Fruit fly (Drosophila melanogaster) whole organism, embryonic: ENCODE measurements around the gene CG15196.

Experiments used
- Abd-B ChIP-seq: fragments of 200-800 bp; sonication (Bioruptor generic); optimal IDR thresholded peaks from 2 replicates; lab custom pipeline; 2018; ENCODE audit warnings: missing biosample characterization, mild to moderate bottlenecking, missing genetic modification characterization, moderate library complexity
- Aef1 ChIP-seq: fragments of 200-800 bp; sonication (Bioruptor generic); IDR thresholded peaks from 3 replicates; pipeline ENCODE4 v1.3.6; 2022; ENCODE audit warnings: missing biosample characterization, missing genetic modification characterization
- Antp ChIP-seq: fragments of 200-800 bp; sonication (Bioruptor generic); optimal IDR thresholded peaks from 3 replicates; lab custom pipeline; 2016; ENCODE audit warnings: missing biosample characterization, missing genetic modification characterization
- Blimp-1 ChIP-seq: fragments of 200-800 bp; sonication (Bioruptor generic); optimal IDR thresholded peaks from 3 replicates; lab custom pipeline; 2018; ENCODE audit warnings: missing biosample characterization, missing genetic modification characterization, mild to moderate bottlenecking, moderate library complexity, missing genetic modification reagents
- CG10209 ChIP-seq: fragments of 200-800 bp; sonication (Bioruptor generic); optimal IDR thresholded peaks from 3 replicates; lab custom pipeline; 2017; ENCODE audit warnings: missing biosample characterization, mild to moderate bottlenecking, missing genetic modification characterization, missing genetic modification reagents
- CG10321 ChIP-seq: fragments of 200-800 bp; sonication (Bioruptor generic); IDR thresholded peaks from 2 replicates; pipeline ENCODE4 v1.3.6; 2022; ENCODE audit warnings: missing biosample characterization, missing genetic modification characterization
- CG11247 ChIP-seq: fragments of 200-800 bp; sonication (Bioruptor generic); IDR thresholded peaks from 2 replicates; pipeline ENCODE4 v1.3.6; 2022; ENCODE audit warnings: missing biosample characterization, missing genetic modification characterization
- CG11696 ChIP-seq: fragments of 200-800 bp; sonication (Bioruptor generic); IDR thresholded peaks from 2 replicates; pipeline ENCODE4 v1.3.6; 2022; ENCODE audit warnings: missing biosample characterization, missing genetic modification characterization
- CG12219 ChIP-seq: fragments of 200-800 bp; sonication (Bioruptor generic); optimal IDR thresholded peaks from 3 replicates; lab custom pipeline; 2018; ENCODE audit warnings: missing biosample characterization, mild to moderate bottlenecking, missing genetic modification characterization
- CG12744 ChIP-seq: fragments of 200-800 bp; sonication (Bioruptor generic); optimal IDR thresholded peaks from 2 replicates; lab custom pipeline; 2016; ENCODE audit warnings: missing biosample characterization, missing genetic modification characterization
- CG13424 ChIP-seq: fragments of 200-800 bp; sonication (Bioruptor generic); optimal IDR thresholded peaks from 2 replicates; lab custom pipeline; 2019; ENCODE audit warnings: missing biosample characterization, mild to moderate bottlenecking, missing genetic modification characterization, moderate library complexity
- CG15269 ChIP-seq: fragments of 200-800 bp; sonication (Bioruptor generic); optimal IDR thresholded peaks from 2 replicates; lab custom pipeline; 2018; ENCODE audit warnings: missing biosample characterization, mild to moderate bottlenecking, missing genetic modification characterization, moderate library complexity
- CG15479 ChIP-seq: fragments of 200-800 bp; sonication (Bioruptor generic); optimal IDR thresholded peaks from 3 replicates; lab custom pipeline; 2019; ENCODE audit warnings: missing biosample characterization, mild to moderate bottlenecking, missing genetic modification characterization, moderate library complexity
- CG15514 ChIP-seq: fragments of 200-800 bp; sonication (Bioruptor generic); optimal IDR thresholded peaks from 3 replicates; lab custom pipeline; 2017; ENCODE audit warnings: missing biosample characterization, missing genetic modification characterization, mild to moderate bottlenecking, moderate library complexity, missing genetic modification reagents
- CG17186 ChIP-seq: fragments of 200-800 bp; sonication (Bioruptor generic); optimal IDR thresholded peaks from 3 replicates; lab custom pipeline; 2017; ENCODE audit warnings: missing biosample characterization, missing genetic modification reagents, missing genetic modification characterization
- CG18764 ChIP-seq: fragments of 200-800 bp; sonication (Bioruptor generic); optimal IDR thresholded peaks from 3 replicates; lab custom pipeline; 2016; ENCODE audit warnings: missing biosample characterization, missing genetic modification characterization
- CG31365 ChIP-seq: fragments of 200-800 bp; sonication (Bioruptor generic); optimal IDR thresholded peaks from 2 replicates; lab custom pipeline; 2018; ENCODE audit warnings: missing biosample characterization, mild to moderate bottlenecking, missing genetic modification characterization
- CG3995 ChIP-seq: fragments of 200-800 bp; sonication (Bioruptor generic); optimal IDR thresholded peaks from 3 replicates; lab custom pipeline; 2016; ENCODE audit warnings: missing biosample characterization, missing genetic modification characterization
- CG43689 ChIP-seq: fragments of 200-800 bp; sonication (Bioruptor generic); IDR thresholded peaks from 2 replicates; pipeline ENCODE4 v1.3.6; 2022; ENCODE audit warnings: missing biosample characterization, missing genetic modification characterization
- CG6683 ChIP-seq: fragments of 200-800 bp; sonication (Bioruptor generic); optimal IDR thresholded peaks from 2 replicates; lab custom pipeline; 2017; ENCODE audit warnings: missing biosample characterization, mild to moderate bottlenecking, missing genetic modification characterization, missing genetic modification reagents
- CG6689 ChIP-seq: fragments of 200-800 bp; sonication (Bioruptor generic); IDR thresholded peaks from 2 replicates; pipeline ENCODE4 v1.3.6; 2022; ENCODE audit warnings: missing biosample characterization, missing genetic modification characterization
- CG6765 ChIP-seq: fragments of 200-800 bp; sonication (Bioruptor generic); optimal IDR thresholded peaks from 3 replicates; lab custom pipeline; 2017; ENCODE audit warnings: missing biosample characterization, mild to moderate bottlenecking, missing genetic modification characterization
- CG8089 ChIP-seq: fragments of 200-800 bp; sonication (Bioruptor generic); optimal IDR thresholded peaks from 3 replicates; lab custom pipeline; 2016; ENCODE audit warnings: missing biosample characterization, missing genetic modification characterization
- Dll ChIP-seq: fragments of 200-800 bp; sonication (Bioruptor generic); IDR thresholded peaks from 4 replicates; pipeline ENCODE4 v1.3.6; 2022; ENCODE audit warnings: missing biosample characterization, missing genetic modification characterization; ENCODE audit not compliant: partially characterized antibody
- Dp ChIP-seq: fragments of 200-800 bp; sonication (Bioruptor generic); optimal IDR thresholded peaks from 2 replicates; lab custom pipeline; 2018; ENCODE audit warnings: missing biosample characterization, mild to moderate bottlenecking, missing genetic modification characterization, moderate library complexity
- Fer1 ChIP-seq: fragments of 200-800 bp; sonication (Bioruptor generic); optimal IDR thresholded peaks from 2 replicates; lab custom pipeline; 2017; ENCODE audit warnings: missing biosample characterization, mild to moderate bottlenecking, missing genetic modification characterization
- Gug ChIP-seq: fragments of 200-800 bp; sonication (Bioruptor generic); IDR thresholded peaks from 4 replicates; pipeline ENCODE4 v1.3.6; 2022; ENCODE audit warnings: missing biosample characterization, missing genetic modification characterization
- Hr3 ChIP-seq: fragments of 200-800 bp; sonication (Bioruptor generic); optimal IDR thresholded peaks from 3 replicates; lab custom pipeline; 2016; ENCODE audit warnings: missing biosample characterization, missing genetic modification characterization
- Jarid2 ChIP-seq: fragments of 200-800 bp; sonication (Bioruptor generic); optimal IDR thresholded peaks from 3 replicates; lab custom pipeline; 2017; ENCODE audit warnings: mild to moderate bottlenecking, missing biosample characterization, missing genetic modification reagents, missing genetic modification characterization
- Lpt ChIP-seq: fragments of >200 bp; optimal IDR thresholded peaks from 2 replicates; lab custom pipeline; 2018; ENCODE audit warnings: missing biosample characterization, missing genetic modification characterization
- Mad ChIP-seq: fragments of 200-800 bp; sonication (Bioruptor generic); optimal IDR thresholded peaks from 2 replicates; lab custom pipeline; 2016; ENCODE audit warnings: missing biosample characterization, missing genetic modification characterization
- Med ChIP-seq: fragments of 200-800 bp; sonication (Bioruptor generic); peaks from one replicate; lab custom pipeline; 2016; ENCODE audit warnings: missing biosample characterization, missing genetic modification characterization, mild to moderate bottlenecking, inconsistent platforms, moderate library complexity
- Mes4 ChIP-seq: fragments of 200-800 bp; sonication (Bioruptor generic); optimal IDR thresholded peaks from 2 replicates; lab custom pipeline; 2016; ENCODE audit warnings: missing biosample characterization, missing genetic modification characterization
- NfI ChIP-seq: fragments of 200-800 bp; sonication (Bioruptor generic); optimal IDR thresholded peaks from 3 replicates; lab custom pipeline; 2018; ENCODE audit warnings: missing biosample characterization, mild to moderate bottlenecking, missing genetic modification characterization, moderate library complexity
- TFAM ChIP-seq: fragments of 200-800 bp; sonication (Bioruptor generic); optimal IDR thresholded peaks from 2 replicates; lab custom pipeline; 2017; ENCODE audit warnings: missing biosample characterization, missing genetic modification characterization, inconsistent platforms
- Xrp1 ChIP-seq: fragments of 200-800 bp; sonication (Bioruptor generic); IDR thresholded peaks from 2 replicates; pipeline ENCODE4 v1.3.6; 2022; ENCODE audit warnings: missing biosample characterization, missing genetic modification characterization
- al ChIP-seq: fragments of 200-800 bp; sonication (Bioruptor generic); IDR thresholded peaks from 2 replicates; pipeline ENCODE4 v1.3.6; 2022; ENCODE audit warnings: missing biosample characterization, missing genetic modification characterization
- btn ChIP-seq: fragments of 200-800 bp; sonication (Bioruptor generic); optimal IDR thresholded peaks from 2 replicates; lab custom pipeline; 2016; ENCODE audit warnings: missing biosample characterization, missing genetic modification characterization
- cas ChIP-seq: fragments of 200-800 bp; sonication (Bioruptor generic); IDR thresholded peaks from 2 replicates; pipeline ENCODE4 v1.3.6; 2022; ENCODE audit warnings: missing biosample characterization, missing genetic modification characterization
- chm ChIP-seq: fragments of 200-800 bp; sonication (Bioruptor generic); IDR thresholded peaks from 2 replicates; pipeline ENCODE4 v1.3.6; 2022; ENCODE audit warnings: missing biosample characterization, missing genetic modification characterization
- dysf ChIP-seq: fragments of 200-800 bp; sonication (Bioruptor generic); IDR thresholded peaks from 3 replicates; pipeline ENCODE4 v1.3.6; 2022; ENCODE audit warnings: missing biosample characterization, missing genetic modification characterization
- exex ChIP-seq: fragments of 200-800 bp; sonication (Bioruptor generic); optimal IDR thresholded peaks from 4 replicates; lab custom pipeline; 2018; ENCODE audit warnings: missing biosample characterization, mild to moderate bottlenecking, missing genetic modification characterization, moderate library complexity
- gce ChIP-seq: fragments of 200-800 bp; sonication (Bioruptor generic); IDR thresholded peaks from 3 replicates; pipeline ENCODE4 v1.3.6; 2022; ENCODE audit warnings: missing biosample characterization, missing genetic modification characterization
- lilli ChIP-seq: fragments of 200-800 bp; sonication (Bioruptor generic); optimal IDR thresholded peaks from 3 replicates; lab custom pipeline; 2016; ENCODE audit warnings: missing biosample characterization, missing genetic modification characterization
- peb ChIP-seq: fragments of 200-800 bp; sonication (Bioruptor generic); IDR thresholded peaks from 2 replicates; pipeline ENCODE4 v1.3.6; 2022; ENCODE audit warnings: missing biosample characterization, missing genetic modification characterization
- row ChIP-seq: fragments of 200-800 bp; sonication (Bioruptor generic); IDR thresholded peaks from 3 replicates; pipeline ENCODE4 v1.3.6; 2022; ENCODE audit warnings: missing biosample characterization, missing genetic modification characterization
- run ChIP-seq: fragments of 200-800 bp; sonication (Bioruptor generic); optimal IDR thresholded peaks from 3 replicates; lab custom pipeline; 2018; ENCODE audit warnings: missing biosample characterization, mild to moderate bottlenecking, missing genetic modification characterization
- so ChIP-seq: fragments of 200-800 bp; sonication (Bioruptor generic); IDR thresholded peaks from 3 replicates; pipeline ENCODE4 v1.3.6; 2022; ENCODE audit warnings: missing biosample characterization, missing genetic modification characterization
- sug ChIP-seq: fragments of 200-800 bp; optimal IDR thresholded peaks from 2 replicates; lab custom pipeline; 2019; ENCODE audit warnings: missing biosample characterization, mild to moderate bottlenecking, missing genetic modification characterization, moderate library complexity
- tna ChIP-seq: fragments of 200-800 bp; sonication (Bioruptor generic); IDR thresholded peaks from 2 replicates; pipeline ENCODE4 v1.3.6; 2022; ENCODE audit warnings: missing biosample characterization, missing genetic modification characterization; ENCODE audit not compliant: partially characterized antibody
- zfh1 ChIP-seq: fragments of 200-800 bp; sonication (Bioruptor generic); IDR thresholded peaks from 3 replicates; pipeline ENCODE4 v1.3.6; 2022; ENCODE audit warnings: missing biosample characterization, missing genetic modification characterization

CG15196 gene

DNA sequence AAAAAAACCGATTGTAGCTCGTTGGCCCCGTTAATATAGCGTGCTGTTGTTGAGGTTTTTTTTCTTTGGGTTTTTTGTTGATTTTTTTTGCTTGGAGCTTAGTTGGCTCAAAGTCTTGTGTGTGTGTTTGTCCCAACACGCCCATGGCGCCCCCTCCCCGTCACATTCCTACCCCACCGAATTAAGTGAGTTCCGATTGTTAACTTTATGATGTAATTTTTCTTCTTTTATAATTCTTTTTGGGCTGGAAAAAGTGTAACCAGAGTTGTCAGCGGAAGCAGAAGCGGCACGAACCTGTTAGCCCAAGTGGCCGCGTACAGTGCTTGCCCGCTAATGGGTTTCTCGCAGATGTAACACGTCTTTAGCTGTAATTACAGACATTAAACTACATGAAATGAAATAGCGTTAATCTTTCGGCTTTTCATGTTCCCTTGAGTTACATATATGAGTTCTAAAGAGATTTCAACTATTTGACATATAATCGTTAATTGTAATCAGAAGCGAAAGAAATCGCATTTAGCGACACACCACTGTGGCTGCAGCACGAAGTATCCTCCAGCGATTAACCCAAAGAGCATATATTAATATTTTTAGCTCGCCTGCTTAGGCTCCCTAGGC is 16.6 kb upstream of the CG15196 start (continued):
- TF ChIP-seq Jarid2 (GFP tag; lab: Kevin White, UChicago) = no peak
- no peak for TF ChIP-seq CG12744
- TF ChIP-seq so = no peak
- no peak for TF ChIP-seq CG15514 (GFP tag; lab: Kevin White, UChicago)
- TF ChIP-seq CG18764 (GFP tag; lab: Kevin White, UChicago) = no peak
- no peak for TF ChIP-seq Lpt (GFP tag; lab: Kevin White, UChicago)
- no peak for TF ChIP-seq exex (tag; lab: Kevin White, UChicago)
- TF ChIP-seq al (GFP tag; lab: Robert Waterston, UW) = no peak
- peak; percentile 69 for TF ChIP-seq Med (GFP tag; lab: Kevin White, UChicago)
- TF ChIP-seq Dll (GFP tag; lab: Robert Waterston, UW) = no peak
- TF ChIP-seq CG6689 (GFP tag; lab: Robert Waterston, UW) = no peak
- TF ChIP-seq Antp = no peak
- TF ChIP-seq CG10209 (GFP tag; lab: Kevin White, UChicago) = no peak
- no peak for TF ChIP-seq run (tag; lab: Kevin White, UChicago)
- TF ChIP-seq CG43689 (GFP tag; lab: Robert Waterston, UW) = no peak
- no peak for TF ChIP-seq CG6683
- TF ChIP-seq peb (GFP tag; lab: Robert Waterston, UW) = no peak
- TF ChIP-seq NfI = no peak
- no peak for TF ChIP-seq CG12219
- TF ChIP-seq row (GFP tag; lab: Robert Waterston, UW) = peak; percentile 80
- TF ChIP-seq Mad (GFP tag; lab: Kevin White, UChicago) = no peak
- TF ChIP-seq Blimp-1 (GFP tag; lab: Kevin White, UChicago) = no peak
- no peak for TF ChIP-seq cas (GFP tag; lab: Robert Waterston, UW)
- no peak for TF ChIP-seq CG3995 (GFP tag; lab: Kevin White, UChicago)
- no peak for TF ChIP-seq Aef1 (GFP tag; lab: Robert Waterston, UW)
- TF ChIP-seq btn (GFP tag; lab: Kevin White, UChicago) = no peak
- TF ChIP-seq CG11247 = no peak
- no peak for TF ChIP-seq CG31365
- peak; percentile 23 for TF ChIP-seq lilli (GFP tag; lab: Kevin White, UChicago)
- peak; percentile 41 for TF ChIP-seq CG15269
- TF ChIP-seq sug (tag; lab: Kevin White, UChicago) = peak; percentile 24
- no peak for TF ChIP-seq CG17186 (GFP tag; lab: Kevin White, UChicago)
- TF ChIP-seq CG8089 = no peak
- TF ChIP-seq Gug (GFP tag; lab: Robert Waterston, UW) = no peak
- TF ChIP-seq zfh1 (GFP tag; lab: Robert Waterston, UW) = no peak
- no peak for TF ChIP-seq gce
- TF ChIP-seq dysf = 0 out of 3 replicates have a peak, but pooled peaks have one; percentile 31
- TF ChIP-seq Dp = no peak
- TF ChIP-seq CG6765 (GFP tag; lab: Kevin White, UChicago) = no peak
- TF ChIP-seq CG13424 (tag; lab: Kevin White, UChicago) = peak; percentile 23
- no peak for TF ChIP-seq TFAM (GFP tag; lab: Kevin White, UChicago)
- TF ChIP-seq Fer1 (GFP tag; lab: Kevin White, UChicago) = peak; percentile 4
- TF ChIP-seq Xrp1 (GFP tag; lab: Robert Waterston, UW) = peak; percentile 25; the same call in 1 of the 2 replicates
- TF ChIP-seq CG11696 = no peak; the same call in 1 of the 2 replicates
- no peak for TF ChIP-seq tna (GFP tag; lab: Robert Waterston, UW)
- TF ChIP-seq Abd-B = no peak
- TF ChIP-seq CG15479 = no peak
- TF ChIP-seq Hr3 (GFP tag; lab: Kevin White, UChicago) = no peak
- TF ChIP-seq Mes4 = no peak
- no peak for TF ChIP-seq chm (GFP tag; lab: Robert Waterston, UW)
- TF ChIP-seq CG10321 (GFP tag; lab: Robert Waterston, UW) = no peak
